Worm (Caenorhabditis elegans) whole organism, L4 larva: ENCODE measurements around the gene T24F1.4.

Experiments used
- D1046.2 ChIP-seq: fragments of 200-800 bp; sonication (Bioruptor generic); IDR thresholded peaks from 2 replicates; pipeline ENCODE4 v1.3.6; 2022; ENCODE audit warnings: missing genetic modification characterization, missing compliant biosample characterization
- F49E8.2 ChIP-seq: sonication (generic microtip); optimal IDR thresholded peaks from 2 replicates; lab custom pipeline; 2016; ENCODE audit warnings: missing compliant biosample characterization, mild to moderate bottlenecking, missing genetic modification characterization, borderline replicate concordance
- T20F7.1 ChIP-seq: fragments of 200-800 bp; sonication (Bioruptor generic); optimal IDR thresholded peaks from 2 replicates; lab custom pipeline; 2018; ENCODE audit warnings: mild to moderate bottlenecking, missing genetic modification characterization, missing compliant biosample characterization
- T26A8.4 ChIP-seq: fragments of 200-800 bp; sonication (Bioruptor generic); IDR thresholded peaks from 2 replicates; pipeline ENCODE4 v1.3.6; 2022; ENCODE audit warnings: missing genetic modification characterization, missing compliant biosample characterization
- Y48G9A.11 ChIP-seq: fragments of 200-800 bp; sonication (Bioruptor generic); IDR thresholded peaks from 2 replicates; pipeline ENCODE4 v1.3.6; 2022; ENCODE audit warnings: missing genetic modification reagents, missing genetic modification characterization, missing compliant biosample characterization
- Y75B8A.6 ChIP-seq: fragments of 200-800 bp; sonication (Bioruptor generic); IDR thresholded peaks from 2 replicates; pipeline ENCODE4 v1.3.6; 2022; ENCODE audit warnings: missing genetic modification reagents, missing genetic modification characterization, missing compliant biosample characterization
- ZK546.5 ChIP-seq, 2 experiments: sonication (generic microtip); optimal IDR thresholded peaks; 2 replicates each; lab custom pipeline; 2017; ENCODE audit warnings: missing biosample characterization in 2 of 2, missing genetic modification characterization in 2 of 2
- aha-1 ChIP-seq: fragments of 150-350 bp; peaks from one replicate; lab custom pipeline; 2014; ENCODE audit warnings: missing biosample characterization, missing genetic modification characterization
- attf-4 ChIP-seq: sonication (generic microtip); optimal IDR thresholded peaks from 3 replicates; lab custom pipeline; 2017; ENCODE audit warnings: missing biosample characterization, missing genetic modification characterization
- cey-2 ChIP-seq: sonication (generic microtip); optimal IDR thresholded peaks from 3 replicates; lab custom pipeline; 2017; ENCODE audit warnings: missing genetic modification characterization, mild to moderate bottlenecking, missing compliant biosample characterization, antibody characterized with exemption, borderline replicate concordance; ENCODE audit not compliant: insufficient read depth
- dpl-1 ChIP-seq: fragments of 150-350 bp; optimal IDR thresholded peaks from 2 replicates; lab custom pipeline; 2014; ENCODE audit warnings: missing biosample characterization, missing genetic modification reagents, missing genetic modification characterization
- egl-27 ChIP-seq: sonication (generic microtip); optimal IDR thresholded peaks from 3 replicates; lab custom pipeline; 2017; ENCODE audit warnings: missing biosample characterization, missing genetic modification reagents, missing genetic modification characterization
- fkh-10 ChIP-seq: fragments of 150-350 bp; optimal IDR thresholded peaks from 2 replicates; lab custom pipeline; 2014; ENCODE audit warnings: missing biosample characterization, missing genetic modification reagents, missing genetic modification characterization
- hlh-11 ChIP-seq: fragments of 200-800 bp; sonication (Bioruptor generic); optimal IDR thresholded peaks from 2 replicates; lab custom pipeline; 2018; ENCODE audit warnings: mild to moderate bottlenecking, missing genetic modification characterization, missing compliant biosample characterization
- hlh-30 ChIP-seq: sonication (generic microtip); optimal IDR thresholded peaks from 2 replicates; lab custom pipeline; 2017; ENCODE audit warnings: antibody characterized with exemption, mild to moderate bottlenecking, missing genetic modification characterization, missing compliant biosample characterization; ENCODE audit not compliant: insufficient read depth
- hmg-1.1 ChIP-seq: fragments of 200-800 bp; sonication (Bioruptor generic); IDR thresholded peaks from 2 replicates; pipeline ENCODE4 v1.3.6; 2022; ENCODE audit warnings: missing genetic modification reagents, missing genetic modification characterization, missing compliant biosample characterization
- lin-29 ChIP-seq: fragments of 200-800 bp; sonication (Bioruptor generic); IDR thresholded peaks from 2 replicates; pipeline ENCODE4 v1.3.6; 2022; ENCODE audit warnings: missing genetic modification reagents, missing genetic modification characterization, missing compliant biosample characterization
- lin-38 ChIP-seq: fragments of 200-800 bp; sonication (Bioruptor generic); IDR thresholded peaks from 2 replicates; pipeline ENCODE4 v1.3.6; 2022; ENCODE audit warnings: missing genetic modification reagents, missing genetic modification characterization, missing compliant biosample characterization
- lir-3 ChIP-seq: sonication (generic microtip); optimal IDR thresholded peaks from 2 replicates; lab custom pipeline; 2016; ENCODE audit warnings: mild to moderate bottlenecking, missing genetic modification characterization, missing compliant biosample characterization
- lsy-2 ChIP-seq, 2 experiments: fragments of 150-350 bp in 1 of 2; sonication (generic microtip) in 1 of 2; optimal IDR thresholded peaks; 2 replicates each; lab custom pipeline; 2014 to 2017; ENCODE audit warnings: missing biosample characterization in 2 of 2, missing genetic modification characterization in 2 of 2
- mdt-29 ChIP-seq: fragments of 200-800 bp; sonication (Bioruptor generic); IDR thresholded peaks from 2 replicates; pipeline ENCODE4 v1.3.6; 2022; ENCODE audit warnings: missing genetic modification reagents, missing genetic modification characterization, missing compliant biosample characterization
- mxl-2 ChIP-seq: fragments of 200-800 bp; sonication (Bioruptor generic); conservative IDR thresholded peaks from 2 replicates; pipeline ENCODE4 v1.3.6; 2022; ENCODE audit warnings: missing genetic modification reagents, missing genetic modification characterization, missing compliant biosample characterization
- mxl-3 ChIP-seq: fragments of 200-800 bp; sonication (Bioruptor generic); optimal IDR thresholded peaks from 2 replicates; lab custom pipeline; 2018; ENCODE audit warnings: mild to moderate bottlenecking, missing genetic modification characterization, missing compliant biosample characterization
- nhr-11 ChIP-seq: fragments of 150-350 bp; optimal IDR thresholded peaks from 2 replicates; lab custom pipeline; 2014; ENCODE audit warnings: missing biosample characterization, missing genetic modification characterization
- nhr-237 ChIP-seq: sonication (generic microtip); optimal IDR thresholded peaks from 2 replicates; lab custom pipeline; 2017; ENCODE audit warnings: missing biosample characterization, missing genetic modification characterization
- nhr-25 ChIP-seq: sonication (generic microtip); optimal IDR thresholded peaks from 2 replicates; lab custom pipeline; 2017; ENCODE audit warnings: missing genetic modification characterization, mild to moderate bottlenecking, missing compliant biosample characterization, antibody characterized with exemption, moderate library complexity, borderline replicate concordance; ENCODE audit not compliant: insufficient read depth
- nhr-41 ChIP-seq: fragments of 200-800 bp; sonication (Bioruptor generic); IDR thresholded peaks from 2 replicates; pipeline ENCODE4 v1.3.6; 2022; ENCODE audit warnings: missing genetic modification reagents, missing genetic modification characterization, missing compliant biosample characterization
- pqm-1 ChIP-seq: sonication (generic microtip); optimal IDR thresholded peaks from 2 replicates; lab custom pipeline; 2017; ENCODE audit warnings: missing biosample characterization, missing genetic modification characterization
- rbr-2 ChIP-seq: sonication (generic microtip); optimal IDR thresholded peaks from 2 replicates; lab custom pipeline; 2016; ENCODE audit warnings: missing genotype, missing genetic modification characterization, missing compliant biosample characterization
- sdz-12 ChIP-seq: fragments of 200-800 bp; sonication (Bioruptor generic); optimal IDR thresholded peaks from 2 replicates; lab custom pipeline; 2018; ENCODE audit warnings: mild to moderate bottlenecking, missing genetic modification characterization, missing compliant biosample characterization
- set-16 ChIP-seq: fragments of 200-800 bp; sonication (Bioruptor generic); IDR thresholded peaks from 2 replicates; pipeline ENCODE4 v1.3.6; 2022; ENCODE audit warnings: missing genetic modification reagents, missing genetic modification characterization, missing compliant biosample characterization
- snpc-1.2 ChIP-seq: fragments of 200-800 bp; sonication (Bioruptor generic); IDR thresholded peaks from 2 replicates; pipeline ENCODE4 v1.3.6; 2022; ENCODE audit warnings: missing genetic modification reagents, missing genetic modification characterization, missing compliant biosample characterization
- spr-1 ChIP-seq: sonication (generic microtip); optimal IDR thresholded peaks from 2 replicates; lab custom pipeline; 2016; ENCODE audit warnings: mild to moderate bottlenecking, missing genetic modification characterization, missing compliant biosample characterization
- spr-3 ChIP-seq: fragments of 200-800 bp; sonication (Bioruptor generic); optimal IDR thresholded peaks from 2 replicates; lab custom pipeline; 2018; ENCODE audit warnings: mild to moderate bottlenecking, missing genetic modification characterization, missing compliant biosample characterization
- tag-97 ChIP-seq: fragments of 200-800 bp; sonication (Bioruptor generic); IDR thresholded peaks from 2 replicates; pipeline ENCODE4 v1.3.6; 2022; ENCODE audit warnings: missing genetic modification characterization, missing compliant biosample characterization
- tra-1 ChIP-seq: fragments of 200-800 bp; sonication (Bioruptor generic); IDR thresholded peaks from 2 replicates; pipeline ENCODE4 v1.3.6; 2022; ENCODE audit warnings: missing genetic modification reagents, missing genetic modification characterization, missing compliant biosample characterization
- unc-39 ChIP-seq: sonication (generic microtip); optimal IDR thresholded peaks from 2 replicates; lab custom pipeline; 2017; ENCODE audit warnings: missing biosample characterization, missing genetic modification characterization
- unc-62 ChIP-seq, 3 experiments: fragments of 150-350 bp in 1 of 3; sonication (generic microtip); optimal IDR thresholded peaks in 2 of 3; peaks in 1 of 3; 1 replicate in 1 of 3; 2 replicates in 2 of 3; lab custom pipeline; 2014 to 2017; ENCODE audit warnings: missing biosample characterization in 3 of 3, missing genetic modification characterization in 3 of 3, missing genetic modification reagents in 3 of 3, missing genotype in 1 of 3
- vab-7 ChIP-seq: fragments of 200-800 bp; sonication (Bioruptor generic); IDR thresholded peaks from 2 replicates; pipeline ENCODE4 v1.3.6; 2022; ENCODE audit warnings: missing genetic modification reagents, missing genetic modification characterization, missing compliant biosample characterization
- zfp-2 ChIP-seq: sonication (generic microtip); optimal IDR thresholded peaks from 2 replicates; lab custom pipeline; 2016; ENCODE audit warnings: mild to moderate bottlenecking, missing genetic modification characterization, missing compliant biosample characterization
- zip-2 ChIP-seq: fragments of 150-350 bp; optimal IDR thresholded peaks from 2 replicates; lab custom pipeline; 2014; ENCODE audit warnings: missing biosample characterization, missing genetic modification characterization

T24F1.4 gene

DNA sequence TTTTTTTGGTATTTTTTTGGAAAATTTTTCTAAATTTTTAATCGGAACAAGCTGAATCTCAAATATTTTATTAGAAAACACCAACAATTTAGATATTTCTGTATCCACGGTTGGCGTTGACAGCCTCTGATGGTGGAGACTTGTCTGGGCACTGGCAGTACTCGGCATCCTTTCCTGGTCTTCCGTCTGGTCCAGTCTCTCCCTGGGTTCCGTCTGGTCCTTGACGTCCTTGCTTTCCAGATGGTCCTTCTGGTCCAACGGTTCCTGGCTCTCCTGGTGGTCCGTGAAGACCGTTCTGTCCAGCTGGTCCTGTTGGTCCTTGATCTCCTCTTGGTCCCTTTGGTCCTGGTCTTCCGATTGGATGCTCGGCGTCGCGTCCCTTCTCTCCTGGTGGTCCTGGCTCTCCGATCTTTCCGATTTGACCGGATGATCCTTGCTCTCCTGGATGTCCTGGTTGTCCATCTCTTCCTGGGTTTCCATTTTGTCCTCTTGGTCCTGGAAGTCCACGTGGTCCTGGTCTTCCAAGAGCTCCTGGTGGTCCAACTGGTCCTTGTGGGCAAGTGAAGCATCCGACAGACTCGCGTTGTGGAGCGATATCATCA, 22.7 kb upstream of the T24F1.4 start:
- TF ChIP-seq spr-1 (tag; lab: Kevin White, UChicago): no peak
- no peak for TF ChIP-seq egl-27
- no peak for TF ChIP-seq zfp-2 (tag; lab: Kevin White, UChicago)
- no peak for TF ChIP-seq zip-2 (tag; lab: Kevin White, UChicago)
- TF ChIP-seq cey-2 (tag; lab: Kevin White, UChicago): no peak
- no peak for TF ChIP-seq hmg-1.1 (GFP tag; lab: Robert Waterston, UW)
- TF ChIP-seq T20F7.1: no peak
- TF ChIP-seq nhr-11 (tag; lab: Kevin White, UChicago): no peak
- TF ChIP-seq nhr-25 (tag; lab: Kevin White, UChicago): no peak
- no peak for TF ChIP-seq tra-1
- TF ChIP-seq F49E8.2 (tag; lab: Kevin White, UChicago): no peak
- TF ChIP-seq unc-39: no peak
- no peak for TF ChIP-seq Y48G9A.11 (GFP tag; lab: Robert Waterston, UW)
- no peak for TF ChIP-seq lin-38 (GFP tag; lab: Robert Waterston, UW)
- TF ChIP-seq pqm-1: no peak
- no peak for TF ChIP-seq D1046.2 (GFP tag; lab: Robert Waterston, UW)
- TF ChIP-seq ZK546.5 (tag; optimal IDR thresholded peaks at IDR 0.05; lab: Kevin White, UChicago): no peak
- TF ChIP-seq hlh-30: no peak
- TF ChIP-seq tag-97 (GFP tag; lab: Robert Waterston, UW): no peak
- peak; percentile 3 for TF ChIP-seq spr-3 (GFP tag; lab: Kevin White, UChicago)
- TF ChIP-seq lir-3: no peak
- TF ChIP-seq set-16 (GFP tag; lab: Robert Waterston, UW): peak; percentile 85
- TF ChIP-seq lin-29: no peak
- TF ChIP-seq nhr-41 (GFP tag; lab: Robert Waterston, UW): no peak
- no peak for TF ChIP-seq vab-7
- no peak for TF ChIP-seq Y75B8A.6 (GFP tag; lab: Robert Waterston, UW)
- TF ChIP-seq snpc-1.2 (GFP tag; lab: Robert Waterston, UW): no peak
- peak; percentile 91 for TF ChIP-seq aha-1
- TF ChIP-seq mxl-2 (GFP tag; lab: Robert Waterston, UW): 0 out of 2 replicates have a peak, but pooled peaks have one; percentile 5
- TF ChIP-seq mxl-3 (GFP tag; lab: Kevin White, UChicago): no peak
- no peak for TF ChIP-seq attf-4 (tag; lab: Kevin White, UChicago)

DNA sequence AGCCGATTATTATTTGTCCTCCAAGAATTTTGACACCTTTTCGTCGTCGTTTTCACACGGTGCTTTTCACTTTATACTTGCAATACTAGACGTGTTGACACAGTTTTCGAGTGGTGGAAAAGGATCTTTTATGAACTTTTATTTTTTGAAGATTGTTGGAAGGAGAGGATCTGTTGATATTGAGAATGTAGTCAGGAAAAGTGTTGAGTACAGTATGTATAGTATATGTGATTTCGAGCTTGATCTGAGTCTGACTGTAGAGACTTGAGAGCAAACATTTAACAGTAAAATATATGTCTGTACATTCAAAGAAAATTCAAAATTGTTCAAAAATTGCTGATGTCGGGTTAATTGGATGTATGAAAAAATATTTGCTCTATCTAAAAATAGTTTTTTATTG, 22.1 kb upstream of the T24F1.4 start:
- no peak for TF ChIP-seq mdt-29
- peak; percentile 64; the same call in 1 of the 2 replicates for TF ChIP-seq T26A8.4 (GFP tag; lab: Robert Waterston, UW)

DNA sequence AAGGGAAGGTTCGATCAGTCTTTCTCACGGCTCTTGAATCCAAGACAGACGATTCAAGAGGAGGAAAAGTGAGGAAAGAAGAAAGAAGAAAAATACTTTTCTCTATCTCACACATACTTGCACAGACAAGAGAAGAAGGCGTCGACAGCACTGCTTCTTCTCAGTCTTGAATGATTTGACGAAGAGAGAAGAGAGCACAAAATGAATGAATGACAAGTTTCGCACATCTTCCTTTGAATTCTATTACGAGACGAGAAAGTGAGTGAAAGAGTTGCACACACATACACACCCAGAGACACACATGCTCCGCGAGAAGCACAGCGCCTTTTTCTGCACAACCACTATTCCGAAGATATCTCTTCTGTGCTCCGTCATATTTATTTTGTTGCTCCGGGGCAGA, 21.6 kb upstream of the T24F1.4 start:
- peak in 1 of 2 experiments; percentile 84 for TF ChIP-seq unc-62 (GFP tag; optimal IDR thresholded peaks at IDR 0.05 in 1 of 2; lab: Kevin White, UChicago)
- no peak for TF ChIP-seq unc-62 (tag; optimal IDR thresholded peaks at IDR 0.05; lab: Kevin White, UChicago)
- no peak for TF ChIP-seq T26A8.4 (GFP tag; lab: Robert Waterston, UW)
- TF ChIP-seq sdz-12 (GFP tag; lab: Kevin White, UChicago): no peak
- no peak for TF ChIP-seq dpl-1 (GFP tag; lab: Kevin White, UChicago)
- TF ChIP-seq rbr-2: peak; percentile 2
- TF ChIP-seq hlh-11 (tag; lab: Kevin White, UChicago): no peak
- peak; percentile 90 for TF ChIP-seq fkh-10
- TF ChIP-seq nhr-237 (tag; lab: Kevin White, UChicago): no peak
- TF ChIP-seq aha-1: peak; percentile 80
- TF ChIP-seq lsy-2 (tag; optimal IDR thresholded peaks at IDR 0.05; lab: Kevin White, UChicago): peak in 1 of 2 experiments; percentile 8
- no peak for TF ChIP-seq zfp-2 (tag; lab: Kevin White, UChicago)
